Worm (Caenorhabditis elegans) whole organism, L2 larva: ENCODE results near the gene K09F6.3.

ENCODE experiments used
- C34F6.9 ChIP-seq: fragments of 150-350 bp; optimal IDR thresholded peaks from 2 replicates; lab custom pipeline; 2014; ENCODE audit warnings: missing biosample characterization, missing genetic modification characterization
- R02D3.7 ChIP-seq: fragments of 150-350 bp; optimal IDR thresholded peaks from 2 replicates; lab custom pipeline; 2014; ENCODE audit warnings: missing biosample characterization, missing genetic modification characterization
- ZK546.5 ChIP-seq: sonication (generic microtip); optimal IDR thresholded peaks from 2 replicates; lab custom pipeline; 2017; ENCODE audit warnings: missing biosample characterization, missing genetic modification characterization
- alr-1 ChIP-seq: fragments of 150-350 bp; optimal IDR thresholded peaks from 2 replicates; lab custom pipeline; 2014; ENCODE audit warnings: missing biosample characterization, missing genetic modification characterization
- aly-2 ChIP-seq: fragments of 150-350 bp; optimal IDR thresholded peaks from 2 replicates; lab custom pipeline; 2014; ENCODE audit warnings: missing biosample characterization, missing genetic modification characterization
- ama-1 ChIP-seq: fragments of 150-350 bp; optimal IDR thresholded peaks from 2 replicates; lab custom pipeline; 2018; ENCODE audit warnings: inconsistent platforms
- blmp-1 ChIP-seq: sonication (generic microtip); optimal IDR thresholded peaks from 2 replicates; lab custom pipeline; 2017; ENCODE audit warnings: missing genetic modification characterization, mild to moderate bottlenecking, missing compliant biosample characterization, antibody characterized with exemption, moderate library complexity; ENCODE audit not compliant: insufficient read depth
- ceh-16 ChIP-seq: fragments of 150-350 bp; optimal IDR thresholded peaks from 2 replicates; lab custom pipeline; 2014; ENCODE audit warnings: missing biosample characterization, missing genetic modification characterization
- egl-27 ChIP-seq: sonication (generic microtip); optimal IDR thresholded peaks from 3 replicates; lab custom pipeline; 2017; ENCODE audit warnings: missing biosample characterization, missing genetic modification reagents, missing genetic modification characterization
- elt-1 ChIP-seq: fragments of 150-350 bp; optimal IDR thresholded peaks from 2 replicates; lab custom pipeline; 2014; ENCODE audit warnings: missing biosample characterization, missing genetic modification characterization
- elt-3 ChIP-seq: sonication (generic microtip); optimal IDR thresholded peaks from 2 replicates; lab custom pipeline; 2017; ENCODE audit warnings: missing biosample characterization, missing genetic modification characterization
- fos-1 ChIP-seq: fragments of 150-350 bp; optimal IDR thresholded peaks from 2 replicates; lab custom pipeline; 2014; ENCODE audit warnings: missing biosample characterization, missing genetic modification characterization
- gmeb-1 ChIP-seq: fragments of 150-350 bp; optimal IDR thresholded peaks from 2 replicates; lab custom pipeline; 2014; ENCODE audit warnings: missing biosample characterization, missing genetic modification characterization
- lin-13 ChIP-seq: fragments of 150-350 bp; optimal IDR thresholded peaks from 2 replicates; lab custom pipeline; 2014; ENCODE audit warnings: missing biosample characterization, missing genetic modification reagents, missing genetic modification characterization
- lin-39 ChIP-seq: fragments of 150-350 bp; optimal IDR thresholded peaks from 2 replicates; lab custom pipeline; 2014; ENCODE audit warnings: missing biosample characterization, missing genetic modification reagents, missing genetic modification characterization
- lsy-2 ChIP-seq, 2 experiments: fragments of 150-350 bp in 1 of 2; sonication (generic microtip) in 1 of 2; optimal IDR thresholded peaks; 2 replicates each; lab custom pipeline; 2014 to 2017; ENCODE audit warnings: missing biosample characterization in 2 of 2, missing genetic modification characterization in 2 of 2
- mbf-1 ChIP-seq: sonication (generic microtip); optimal IDR thresholded peaks from 2 replicates; lab custom pipeline; 2017; ENCODE audit warnings: missing biosample characterization, missing genetic modification characterization
- nhr-10 ChIP-seq: sonication (generic microtip); optimal IDR thresholded peaks from 2 replicates; lab custom pipeline; 2017; ENCODE audit warnings: missing biosample characterization, missing genetic modification characterization
- nhr-11 ChIP-seq: fragments of 150-350 bp; optimal IDR thresholded peaks from 2 replicates; lab custom pipeline; 2014; ENCODE audit warnings: missing biosample characterization, missing genetic modification characterization
- nhr-129 ChIP-seq: fragments of 150-350 bp; optimal IDR thresholded peaks from 2 replicates; lab custom pipeline; 2014; ENCODE audit warnings: missing biosample characterization, missing genetic modification characterization
- nhr-21 ChIP-seq: fragments of 150-350 bp; optimal IDR thresholded peaks from 2 replicates; lab custom pipeline; 2014; ENCODE audit warnings: missing biosample characterization, missing genetic modification characterization
- nhr-23 ChIP-seq: fragments of 150-350 bp; optimal IDR thresholded peaks from 2 replicates; lab custom pipeline; 2014; ENCODE audit warnings: missing biosample characterization, missing genetic modification reagents, missing genetic modification characterization
- nhr-237 ChIP-seq: fragments of 150-350 bp; optimal IDR thresholded peaks from 2 replicates; lab custom pipeline; 2014; ENCODE audit warnings: missing biosample characterization, missing genetic modification characterization
- nhr-25 ChIP-seq: fragments of 150-350 bp; sonication (generic microtip); optimal IDR thresholded peaks from 3 replicates; lab custom pipeline; 2014; ENCODE audit warnings: missing biosample characterization, missing genetic modification characterization
- nhr-6 ChIP-seq: fragments of 150-350 bp; optimal IDR thresholded peaks from 2 replicates; lab custom pipeline; 2014; ENCODE audit warnings: missing biosample characterization, missing genetic modification characterization
- nhr-77 ChIP-seq: fragments of 150-350 bp; optimal IDR thresholded peaks from 2 replicates; lab custom pipeline; 2014; ENCODE audit warnings: missing biosample characterization, missing genetic modification characterization
- sem-4 ChIP-seq: fragments of 150-350 bp; optimal IDR thresholded peaks from 2 replicates; lab custom pipeline; 2014; ENCODE audit warnings: missing biosample characterization, missing genetic modification reagents, missing genetic modification characterization
- skn-1 ChIP-seq: sonication (generic microtip); optimal IDR thresholded peaks from 2 replicates; lab custom pipeline; 2017; ENCODE audit warnings: missing biosample characterization, missing genetic modification characterization
- sma-3 ChIP-seq: sonication (generic microtip); optimal IDR thresholded peaks from 2 replicates; lab custom pipeline; 2016; ENCODE audit warnings: missing genetic modification reagents, missing genetic modification characterization, missing compliant biosample characterization
- sma-9 ChIP-seq, 2 experiments: fragments of 150-350 bp in 1 of 2; sonication (generic microtip) in 1 of 2; optimal IDR thresholded peaks; 2 replicates each; lab custom pipeline; 2014 to 2016; ENCODE audit warnings: missing genetic modification characterization in 2 of 2, mild to moderate bottlenecking in 1 of 2, missing biosample characterization in 1 of 2, missing compliant biosample characterization in 1 of 2, missing genetic modification reagents in 1 of 2, moderate library complexity in 1 of 2
- snpc-4 ChIP-seq: fragments of 150-350 bp; optimal IDR thresholded peaks from 2 replicates; lab custom pipeline; 2014; ENCODE audit warnings: missing biosample characterization, missing genetic modification characterization
- unc-39 ChIP-seq: fragments of 150-350 bp; optimal IDR thresholded peaks from 2 replicates; lab custom pipeline; 2014; ENCODE audit warnings: missing biosample characterization, missing genetic modification characterization
- unc-55 ChIP-seq: fragments of 150-350 bp; sonication (generic microtip); optimal IDR thresholded peaks from 3 replicates; lab custom pipeline; 2014; ENCODE audit warnings: missing biosample characterization, missing genetic modification reagents, missing genetic modification characterization
- unc-62 ChIP-seq: fragments of 150-350 bp; optimal IDR thresholded peaks from 2 replicates; lab custom pipeline; 2014; ENCODE audit warnings: missing biosample characterization, missing genetic modification reagents, missing genetic modification characterization
- zag-1 ChIP-seq: fragments of 150-350 bp; optimal IDR thresholded peaks from 2 replicates; lab custom pipeline; 2014; ENCODE audit warnings: missing biosample characterization, missing genetic modification characterization

K09F6.3 gene

DNA sequence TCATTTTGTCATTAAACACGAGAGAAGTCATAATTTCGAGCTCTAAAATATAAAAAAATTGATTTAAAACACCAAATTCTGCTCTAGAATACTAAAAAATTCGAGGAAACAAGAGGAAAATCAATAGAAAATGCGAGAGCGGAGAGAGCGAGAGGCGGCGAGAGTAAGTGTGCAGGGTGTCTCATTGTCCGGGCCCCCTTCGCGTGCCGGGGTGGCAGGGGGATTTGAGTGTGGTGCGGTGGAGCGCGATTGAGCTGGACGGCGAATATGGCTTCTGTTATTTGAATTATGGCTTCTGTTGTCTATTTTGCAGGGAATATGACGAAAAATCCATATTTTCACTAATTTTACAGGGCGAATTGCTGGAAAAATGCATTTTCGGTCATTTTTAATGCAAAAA is 35.1 kb upstream of the K09F6.3 start, which contains the start of gene Y59C2A.3 (continued):
- TF ChIP-seq nhr-129 (tag; lab: Kevin White, UChicago) (peak; percentile 44), nhr-11 (no peak), aly-2 (no peak)

DNA sequence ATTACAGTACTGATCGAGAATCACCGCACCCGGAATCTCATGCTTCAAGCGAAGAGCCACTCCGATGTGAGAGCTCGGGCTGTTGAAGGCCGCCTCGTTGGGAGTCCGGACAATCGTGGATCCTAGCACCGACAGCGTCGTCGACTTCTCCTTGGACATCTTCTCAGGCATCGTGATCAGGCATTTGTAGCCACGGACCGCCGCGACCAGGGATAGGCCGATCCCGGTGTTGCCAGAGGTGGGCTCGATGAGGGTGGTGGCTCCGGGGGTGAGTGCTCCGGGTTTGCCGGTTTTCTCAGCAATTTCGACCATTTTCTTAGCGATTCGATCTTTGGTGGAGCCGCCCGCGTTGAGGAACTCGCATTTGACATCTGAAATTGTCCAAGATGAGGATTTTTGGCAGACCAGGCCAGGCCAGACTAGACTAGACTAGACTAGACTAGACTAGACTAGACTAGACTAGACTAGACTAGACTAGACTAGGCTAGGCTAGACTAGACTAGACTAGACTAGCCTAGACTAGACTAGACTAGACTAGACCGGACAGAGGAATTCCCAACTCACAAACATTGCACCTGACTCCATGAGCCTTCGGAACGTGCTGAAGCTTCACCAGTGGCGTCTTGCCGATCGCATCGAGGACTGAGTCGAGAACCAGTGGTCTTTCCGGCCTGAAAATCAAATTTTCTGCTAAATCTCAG is 33.6 kb upstream of the K09F6.3 start:
- TF ChIP-seq unc-39 (tag; lab: Kevin White, UChicago), result no peak
- no peak for TF ChIP-seq sem-4 (tag; lab: Kevin White, UChicago)
- TF ChIP-seq snpc-4, result no peak
- TF ChIP-seq nhr-11, result no peak
- TF ChIP-seq R02D3.7 (tag; lab: Kevin White, UChicago), result no peak
- no peak for TF ChIP-seq C34F6.9 (tag; lab: Kevin White, UChicago)
- TF ChIP-seq sma-3 (GFP tag; lab: Kevin White, UChicago), result no peak
- TF ChIP-seq nhr-25 (tag; lab: Kevin White, UChicago), result no peak
- TF ChIP-seq nhr-237 (tag; lab: Kevin White, UChicago), result no peak
- TF ChIP-seq alr-1, result no peak
- no peak for TF ChIP-seq nhr-129 (tag; lab: Kevin White, UChicago)
- no peak for TF ChIP-seq elt-1 (tag; lab: Kevin White, UChicago)
- no peak for TF ChIP-seq nhr-77 (tag; lab: Kevin White, UChicago)
- no peak for TF ChIP-seq gmeb-1 (tag; lab: Kevin White, UChicago)
- no peak for TF ChIP-seq lsy-2 (tag; optimal IDR thresholded peaks at IDR 0.05; lab: Kevin White, UChicago)

DNA sequence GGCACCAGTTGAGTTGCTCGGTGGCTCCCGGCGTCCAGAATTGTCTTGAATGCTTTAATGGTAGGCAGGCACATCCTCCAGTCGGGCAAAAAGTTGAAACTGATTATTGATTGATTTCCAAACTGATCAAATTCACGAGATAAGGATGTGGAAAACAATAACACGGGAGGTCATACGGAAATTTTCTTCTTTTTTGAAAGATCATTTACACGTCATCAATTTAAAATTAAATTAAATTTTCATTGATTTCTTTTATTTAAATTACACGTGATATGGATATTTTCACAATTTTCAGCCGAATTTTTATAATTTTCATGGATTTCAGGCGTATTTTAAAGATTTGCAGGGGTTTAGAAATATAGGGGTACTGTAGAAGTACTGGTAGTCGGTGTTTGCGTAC is 31.5 kb upstream of the K09F6.3 start, which contains the start of gene cbs-2:
Gene cbs-2 (minus strand): TSS at position 101 of the 400 bp plus-strand sequence.
- no peak for TF ChIP-seq unc-39 (tag; lab: Kevin White, UChicago)
- no peak for TF ChIP-seq skn-1 (tag; lab: Kevin White, UChicago)
- TF ChIP-seq egl-27 (tag; lab: Kevin White, UChicago), result no peak
- TF ChIP-seq gmeb-1 (tag; lab: Kevin White, UChicago), result no peak
- TF ChIP-seq nhr-6 (tag; lab: Kevin White, UChicago), result no peak
- TF ChIP-seq sem-4 (tag; lab: Kevin White, UChicago), result no peak
- TF ChIP-seq fos-1 (tag; lab: Kevin White, UChicago), result no peak
- no peak for TF ChIP-seq nhr-77 (tag; lab: Kevin White, UChicago)
- no peak for TF ChIP-seq unc-62
- no peak for TF ChIP-seq ama-1
- no peak for TF ChIP-seq zag-1 (tag; lab: Kevin White, UChicago)
- TF ChIP-seq elt-3 (tag; lab: Kevin White, UChicago), result no peak
- no peak for TF ChIP-seq nhr-129 (tag; lab: Kevin White, UChicago)
- no peak for TF ChIP-seq nhr-21 (tag; lab: Kevin White, UChicago)
- TF ChIP-seq nhr-25 (tag; lab: Kevin White, UChicago), result no peak
- no peak for TF ChIP-seq sma-9 (GFP tag; optimal IDR thresholded peaks at IDR 0.05; lab: Kevin White, UChicago)
- no peak for TF ChIP-seq sma-9 (tag; optimal IDR thresholded peaks at IDR 0.05; lab: Kevin White, UChicago)
- no peak for TF ChIP-seq unc-55 (GFP tag; lab: Kevin White, UChicago)
- TF ChIP-seq mbf-1, result no peak
- no peak for TF ChIP-seq R02D3.7 (tag; lab: Kevin White, UChicago)

DNA sequence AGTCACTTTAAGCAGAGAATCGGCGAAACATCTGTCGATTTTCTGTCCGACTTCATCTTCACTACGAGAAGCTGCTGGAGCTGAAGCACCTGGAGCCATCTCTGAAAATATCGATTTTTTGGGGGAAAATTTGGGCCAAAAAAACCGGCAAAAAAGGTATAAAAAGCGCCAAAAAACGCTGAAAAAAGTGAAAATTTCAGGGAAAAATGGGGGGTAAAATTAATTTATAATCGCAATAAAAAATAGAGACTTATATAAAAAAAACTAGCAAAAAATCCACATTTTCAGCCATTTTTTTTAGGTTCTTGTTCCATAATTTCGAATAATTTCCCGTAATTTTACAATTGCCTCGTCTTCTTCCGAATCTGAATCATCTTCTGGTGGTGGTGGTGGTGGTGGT is 29.4 kb upstream of the K09F6.3 start, which contains the start of gene F54A3.5:
Gene F54A3.5 (minus strand): TSS at position 101 of the 400 bp plus-strand sequence.
- TF ChIP-seq lin-13 (GFP tag; lab: Kevin White, UChicago) (no peak), skn-1 (tag; lab: Kevin White, UChicago) (no peak), elt-3 (tag; lab: Kevin White, UChicago) (no peak), mbf-1 (no peak), R02D3.7 (tag; lab: Kevin White, UChicago) (no peak), nhr-10 (tag; lab: Kevin White, UChicago) (no peak), unc-39 (tag; lab: Kevin White, UChicago) (no peak), nhr-6 (tag; lab: Kevin White, UChicago) (no peak), nhr-237 (tag; lab: Kevin White, UChicago) (no peak)
- TF ChIP-seq, all 48 proteins: peak for 0

DNA sequence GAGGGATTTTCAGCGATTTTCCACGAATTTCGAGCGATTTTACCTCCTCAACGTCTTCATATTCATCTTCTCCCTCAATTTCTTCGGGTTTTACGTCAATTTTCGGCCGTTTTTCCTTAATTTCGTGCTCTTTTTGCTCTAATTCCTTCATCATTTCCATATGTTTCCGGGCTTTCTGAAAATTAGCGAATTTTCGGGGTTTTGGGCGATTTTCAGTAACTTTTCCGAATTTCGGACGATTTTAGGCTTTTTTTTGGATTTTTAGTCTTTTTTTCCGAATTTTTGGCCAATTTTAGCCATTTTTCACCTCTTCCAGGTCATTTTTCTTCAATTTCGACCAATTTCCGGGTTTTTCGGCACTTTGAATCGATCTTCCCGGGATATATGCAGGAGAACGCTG is 24.6 kb upstream of the K09F6.3 start:
- TF ChIP-seq nhr-6 (tag; lab: Kevin White, UChicago), result no peak
- no peak for TF ChIP-seq elt-3 (tag; lab: Kevin White, UChicago)
- no peak for TF ChIP-seq ZK546.5 (tag; lab: Kevin White, UChicago)
- TF ChIP-seq nhr-237 (tag; lab: Kevin White, UChicago), result no peak
- TF ChIP-seq lin-13 (GFP tag; lab: Kevin White, UChicago), result no peak
- TF ChIP-seq unc-39 (tag; lab: Kevin White, UChicago), result no peak
- TF ChIP-seq sma-3 (GFP tag; lab: Kevin White, UChicago), result no peak
- no peak for TF ChIP-seq unc-62
- TF ChIP-seq nhr-23 (tag; lab: Kevin White, UChicago), result no peak
- no peak for TF ChIP-seq ceh-16
- no peak for TF ChIP-seq blmp-1
- TF ChIP-seq skn-1 (tag; lab: Kevin White, UChicago), result no peak
- TF ChIP-seq nhr-25 (tag; lab: Kevin White, UChicago), result no peak
- TF ChIP-seq aly-2, result no peak
- no peak for TF ChIP-seq lin-39 (tag; lab: Kevin White, UChicago)
